Worm (Caenorhabditis elegans) whole organism, midembryonic: ENCODE data around the gene Y57A10C.10.

Experiments used
- T22C8.4 ChIP-seq: fragments of 200-800 bp; sonication (Bioruptor generic); IDR thresholded peaks from 2 replicates; pipeline ENCODE4 v1.3.6; 2022; ENCODE audit warnings: missing genetic modification characterization, missing compliant biosample characterization
- cog-1 ChIP-seq: sonication (generic microtip); optimal IDR thresholded peaks from 2 replicates; lab custom pipeline; 2016; ENCODE audit warnings: missing genetic modification characterization, missing compliant biosample characterization
- flt-1 ChIP-seq: fragments of 200-800 bp; sonication (Bioruptor generic); IDR thresholded peaks from 2 replicates; pipeline ENCODE4 v1.3.6; 2022; ENCODE audit warnings: missing genetic modification characterization, missing compliant biosample characterization
- klf-2 ChIP-seq: fragments of 200-800 bp; sonication (Bioruptor generic); conservative IDR thresholded peaks from 2 replicates; pipeline ENCODE4 v1.3.6; 2022; ENCODE audit warnings: missing genetic modification reagents, missing genetic modification characterization, missing compliant biosample characterization
- med-1 ChIP-seq: sonication (generic microtip); optimal IDR thresholded peaks from 2 replicates; lab custom pipeline; 2017; ENCODE audit warnings: missing genetic modification characterization, mild to moderate bottlenecking, missing compliant biosample characterization, antibody characterized with exemption, missing genetic modification reagents; ENCODE audit not compliant: insufficient read depth
- ref-1 ChIP-seq: fragments of 200-800 bp; sonication (Bioruptor generic); conservative IDR thresholded peaks from 2 replicates; pipeline ENCODE4 v1.3.6; 2022; ENCODE audit warnings: missing genetic modification reagents, missing genetic modification characterization, missing compliant biosample characterization
- tab-1 ChIP-seq: fragments of 200-800 bp; sonication (Bioruptor generic); IDR thresholded peaks from 2 replicates; pipeline ENCODE4 v1.3.6; 2022; ENCODE audit warnings: missing genetic modification characterization, missing compliant biosample characterization
- ztf-23 ChIP-seq: fragments of 200-800 bp; sonication (Bioruptor generic); IDR thresholded peaks from 2 replicates; pipeline ENCODE4 v1.3.6; 2022; ENCODE audit warnings: missing genetic modification reagents, missing genetic modification characterization, missing compliant biosample characterization
- ztf-29 ChIP-seq: fragments of 200-800 bp; sonication (Bioruptor generic); IDR thresholded peaks from 2 replicates; pipeline ENCODE4 v1.3.6; 2022; ENCODE audit warnings: missing genetic modification reagents, missing genetic modification characterization, missing compliant biosample characterization

Y57A10C.10 gene

ce11 chrII:12471138-12471855 lies 30.2 kb upstream of the Y57A10C.10 start, which contains the start of the genes F15A4.5 and phat-8:
F15A4.5 (minus strand) TSS chrII:12471238.
phat-8 (plus strand) TSS chrII:12471805.
- TF ChIP-seq flt-1 (GFP tag; lab: Robert Waterston, UW) (no peak), cog-1 (tag; lab: Kevin White, UChicago) (no peak), med-1 (GFP tag; lab: Kevin White, UChicago) (no peak), ref-1 (GFP tag; lab: Robert Waterston, UW) (no peak), T22C8.4 (no peak), ztf-23 (GFP tag; lab: Robert Waterston, UW) (no peak), tab-1 (GFP tag; lab: Robert Waterston, UW) (no peak), ztf-29 (GFP tag; lab: Robert Waterston, UW) (no peak), klf-2 (GFP tag; lab: Robert Waterston, UW) (no peak)

- TF ChIP-seq ztf-23 (GFP tag; lab: Robert Waterston, UW) (no peak), med-1 (GFP tag; lab: Kevin White, UChicago) (no peak), T22C8.4 (no peak), ref-1 (GFP tag; lab: Robert Waterston, UW) (no peak), cog-1 (tag; lab: Kevin White, UChicago) (no peak)
Observed at ce11 chrII:12467047-12467446, 26.0 kb upstream of the Y57A10C.10 start, which contains the start of gene srg-16. srg-16 (plus strand) TSS chrII:12467133.

DNA sequence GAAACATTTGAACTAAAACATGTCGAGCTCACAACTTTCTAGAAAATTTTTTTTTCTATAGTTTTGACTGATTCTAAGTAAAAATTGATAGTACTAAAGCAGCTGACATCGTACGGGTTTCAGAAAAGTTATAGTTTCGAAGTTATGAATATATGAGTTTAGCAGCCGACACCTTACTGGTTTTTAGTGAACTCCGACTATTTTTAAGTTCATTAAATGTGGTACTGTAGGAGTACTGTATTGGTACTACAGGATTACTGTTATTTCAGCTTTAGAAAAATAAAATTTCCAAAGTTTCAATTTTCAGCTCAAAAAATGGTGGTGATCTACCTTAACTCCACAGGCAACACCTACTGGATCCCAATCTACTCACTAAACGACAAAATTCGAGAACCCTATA lies 24.5 kb upstream of the Y57A10C.10 start, which contains the start of gene sre-37:
sre-37 (plus strand) TSS at position 301 of the 400 bp plus-strand sequence.
- no peak for TF ChIP-seq cog-1 (tag; lab: Kevin White, UChicago)

ce11 chrII:12462244-12462643 lies 21.2 kb upstream of the Y57A10C.10 start, which contains the start of gene F15A4.2:
F15A4.2 (plus strand) TSS chrII:12462544.
- TF ChIP-seq cog-1 (tag; lab: Kevin White, UChicago) (no peak), ref-1 (GFP tag; lab: Robert Waterston, UW) (no peak), flt-1 (GFP tag; lab: Robert Waterston, UW) (no peak), med-1 (GFP tag; lab: Kevin White, UChicago) (no peak), klf-2 (GFP tag; lab: Robert Waterston, UW) (no peak), tab-1 (GFP tag; lab: Robert Waterston, UW) (no peak), ztf-29 (GFP tag; lab: Robert Waterston, UW) (no peak), ztf-23 (GFP tag; lab: Robert Waterston, UW) (no peak), T22C8.4 (no peak; the same call in 1 of the 2 replicates)

ce11 chrII:12460602-12461453 lies 19.8 kb upstream of the Y57A10C.10 start, which contains the start of gene tag-280:
tag-280 (plus strand) TSS chrII:12460652.
- TF ChIP-seq med-1 (GFP tag; lab: Kevin White, UChicago): no peak
- no peak for TF ChIP-seq tab-1 (GFP tag; lab: Robert Waterston, UW)
- no peak for TF ChIP-seq ref-1 (GFP tag; lab: Robert Waterston, UW)
- no peak for TF ChIP-seq ztf-29 (GFP tag; lab: Robert Waterston, UW)
- TF ChIP-seq T22C8.4: no peak
- no peak for TF ChIP-seq klf-2 (GFP tag; lab: Robert Waterston, UW)
- no peak for TF ChIP-seq ztf-23 (GFP tag; lab: Robert Waterston, UW)
- TF ChIP-seq flt-1 (GFP tag; lab: Robert Waterston, UW): no peak
- no peak for TF ChIP-seq cog-1 (tag; lab: Kevin White, UChicago)

DNA sequence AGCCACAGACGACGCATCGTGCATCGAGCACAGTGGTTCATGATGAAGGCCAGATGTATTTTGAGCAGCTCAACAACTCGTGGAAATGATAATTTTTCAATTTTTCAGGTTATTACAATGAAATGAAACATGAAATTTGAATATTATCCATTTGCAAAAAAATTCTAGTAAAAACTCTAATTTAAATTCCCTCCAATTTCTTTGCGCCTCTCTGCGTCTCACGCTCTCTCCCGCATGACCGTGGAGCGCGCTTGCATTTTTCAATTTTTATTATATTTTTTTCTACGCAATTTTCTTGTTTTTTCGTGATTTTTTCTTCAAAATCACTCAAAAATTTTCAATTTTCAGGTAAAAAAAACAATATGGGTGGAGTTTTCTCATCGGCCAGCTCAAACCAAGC lies 18.4 kb upstream of the Y57A10C.10 start, which contains the start of gene tag-281:
tag-281 (plus strand) TSS at position 340 of the 400 bp plus-strand sequence.
- TF ChIP-seq ztf-23 (GFP tag; lab: Robert Waterston, UW) (0 out of 2 replicates have a peak, but pooled peaks have one; percentile 44), cog-1 (tag; lab: Kevin White, UChicago) (peak; percentile 48), T22C8.4 (no peak), med-1 (GFP tag; lab: Kevin White, UChicago) (no peak), flt-1 (GFP tag; lab: Robert Waterston, UW) (no peak)

DNA sequence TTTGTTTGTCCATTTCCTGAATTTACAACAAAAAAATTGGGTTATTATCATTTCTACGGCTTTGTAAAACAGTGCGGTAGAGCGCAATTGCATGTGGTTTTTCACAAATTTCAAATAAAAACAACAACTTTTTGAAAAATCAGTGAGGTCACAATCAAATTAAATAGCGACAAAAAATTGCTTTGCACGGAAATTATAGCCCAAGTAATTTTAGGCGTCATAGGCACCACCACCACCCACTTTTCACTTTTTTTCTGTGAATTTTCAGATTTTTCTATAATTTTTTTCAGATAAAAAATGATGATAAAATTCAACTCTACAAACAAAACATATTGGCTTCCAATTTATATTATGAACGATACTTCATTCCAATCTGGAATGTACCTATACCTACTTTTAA lies 16.2 kb upstream of the Y57A10C.10 start, which contains the start of gene sre-38:
sre-38 (plus strand) TSS at position 301 of the 400 bp plus-strand sequence.
- TF ChIP-seq klf-2 (GFP tag; lab: Robert Waterston, UW) (no peak), tab-1 (GFP tag; lab: Robert Waterston, UW) (no peak), ztf-23 (GFP tag; lab: Robert Waterston, UW) (no peak), ref-1 (GFP tag; lab: Robert Waterston, UW) (no peak), flt-1 (GFP tag; lab: Robert Waterston, UW) (no peak), T22C8.4 (no peak), med-1 (GFP tag; lab: Kevin White, UChicago) (no peak), ztf-29 (GFP tag; lab: Robert Waterston, UW) (no peak), cog-1 (tag; lab: Kevin White, UChicago) (no peak)

DNA sequence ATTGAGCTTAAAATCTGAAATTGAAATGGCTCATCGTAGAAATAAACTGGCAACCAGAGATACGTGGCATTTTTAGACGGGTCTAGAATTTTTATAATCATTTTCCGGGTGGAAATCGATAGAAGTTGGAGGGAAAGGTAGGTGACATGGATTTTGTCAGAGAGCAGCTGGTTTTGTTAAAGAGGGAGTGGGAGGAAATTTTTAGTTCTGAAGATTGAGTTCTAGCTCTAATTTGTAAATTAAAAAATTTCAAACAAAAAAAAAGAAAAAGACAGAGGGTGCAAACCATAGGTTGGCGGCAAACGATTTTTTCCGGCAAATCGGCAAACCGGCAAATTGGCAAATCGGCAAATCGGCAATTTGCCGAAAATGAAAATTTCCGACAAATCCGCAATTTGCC lies 15.6 kb upstream of the Y57A10C.10 start, which contains the start of gene sre-32:
sre-32 (minus strand) TSS at position 101 of the 400 bp plus-strand sequence.
- TF ChIP-seq klf-2 (GFP tag; lab: Robert Waterston, UW) (no peak), tab-1 (GFP tag; lab: Robert Waterston, UW) (0 out of 2 replicates have a peak, but pooled peaks have one; percentile 42), cog-1 (tag; lab: Kevin White, UChicago) (no peak), ref-1 (GFP tag; lab: Robert Waterston, UW) (no peak), ztf-23 (GFP tag; lab: Robert Waterston, UW) (no peak)
